Fruit fly (Drosophila melanogaster) whole organism, adult: Measurements from ENCODE around the gene Taf10b.

Experiments
- CG14711 ChIP-seq: fragments of 200-800 bp; sonication (Bioruptor generic); optimal IDR thresholded peaks from 2 replicates; lab custom pipeline; 2018; ENCODE audit warnings: missing biosample characterization, mild to moderate bottlenecking, missing genetic modification characterization, moderate library complexity
- CG1620 ChIP-seq: fragments of 200-800 bp; sonication (Bioruptor generic); optimal IDR thresholded peaks from 2 replicates; lab custom pipeline; 2016; ENCODE audit warnings: missing biosample characterization, missing genetic modification characterization
- CG33017 ChIP-seq: fragments of 200-800 bp; sonication (Bioruptor generic); optimal IDR thresholded peaks from 2 replicates; lab custom pipeline; 2018; ENCODE audit warnings: missing biosample characterization, mild to moderate bottlenecking, missing genetic modification characterization, moderate library complexity
- CG5204 ChIP-seq: fragments of 200-800 bp; sonication (Bioruptor generic); optimal IDR thresholded peaks from 2 replicates; lab custom pipeline; 2016; ENCODE audit warnings: missing biosample characterization, missing genetic modification characterization
- CG7045 ChIP-seq: fragments of 200-800 bp; sonication (Bioruptor generic); optimal IDR thresholded peaks from 2 replicates; lab custom pipeline; 2017; ENCODE audit warnings: missing biosample characterization, mild to moderate bottlenecking, missing genetic modification characterization
- CG7101 ChIP-seq: fragments of 200-800 bp; sonication (Bioruptor generic); optimal IDR thresholded peaks from 2 replicates; lab custom pipeline; 2018; ENCODE audit warnings: missing biosample characterization, mild to moderate bottlenecking, missing genetic modification characterization, moderate library complexity
- Clk ChIP-seq: fragments of 200-800 bp; sonication (Bioruptor generic); optimal IDR thresholded peaks from 2 replicates; lab custom pipeline; 2017; ENCODE audit warnings: missing biosample characterization, missing genetic modification characterization
- Hr96 ChIP-seq: fragments of 200-800 bp; sonication (Bioruptor generic); optimal IDR thresholded peaks from 2 replicates; lab custom pipeline; 2016; ENCODE audit warnings: missing biosample characterization, missing genetic modification characterization
- Mnt ChIP-seq: fragments of 200-800 bp; sonication (Bioruptor generic); optimal IDR thresholded peaks from 2 replicates; lab custom pipeline; 2016; ENCODE audit warnings: missing biosample characterization, mild to moderate bottlenecking, missing genetic modification characterization
- cic ChIP-seq: fragments of 200-800 bp; sonication (Bioruptor generic); optimal IDR thresholded peaks from 2 replicates; lab custom pipeline; 2017; ENCODE audit warnings: missing biosample characterization, mild to moderate bottlenecking, missing genetic modification characterization, moderate library complexity
- kay ChIP-seq: fragments of 200-800 bp; sonication (Bioruptor generic); peaks from one replicate; lab custom pipeline; 2016; ENCODE audit warnings: missing biosample characterization, missing genetic modification characterization, borderline replicate concordance
- ovo ChIP-seq: fragments of 200-800 bp; sonication (Bioruptor generic); optimal IDR thresholded peaks from 2 replicates; lab custom pipeline; 2016; ENCODE audit warnings: missing biosample characterization, missing genetic modification characterization
- pad ChIP-seq: fragments of 200-800 bp; sonication (Bioruptor generic); optimal IDR thresholded peaks from 3 replicates; lab custom pipeline; 2017; ENCODE audit warnings: missing biosample characterization, missing genetic modification characterization, mild to moderate bottlenecking, moderate library complexity, missing genetic modification reagents
- tj ChIP-seq: fragments of 200-800 bp; sonication (Bioruptor generic); optimal IDR thresholded peaks from 3 replicates; lab custom pipeline; 2017; ENCODE audit warnings: missing biosample characterization, mild to moderate bottlenecking, missing genetic modification characterization, moderate library complexity

DNA sequence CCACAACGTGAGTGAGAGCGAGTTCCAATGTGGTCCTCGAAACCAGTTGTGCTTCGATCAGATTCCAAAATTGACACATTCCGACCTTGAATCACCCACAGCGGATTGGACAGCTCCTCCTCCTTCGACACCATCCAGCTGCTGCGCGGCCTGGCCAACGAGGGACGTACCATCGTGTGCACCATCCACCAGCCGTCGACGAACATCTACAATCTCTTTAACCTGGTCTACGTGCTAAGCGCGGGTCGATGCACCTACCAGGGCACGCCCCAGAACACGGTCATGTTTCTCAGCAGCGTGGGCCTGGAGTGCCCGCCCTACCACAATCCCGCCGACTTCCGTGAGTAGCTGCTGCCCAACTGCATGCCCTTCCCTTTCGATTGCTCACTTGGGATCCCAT lies 30.1 kb downstream of the Taf10b start:
- TF ChIP-seq tj = no peak
- TF ChIP-seq CG7045 (GFP tag; lab: Kevin White, UChicago) = no peak
- no peak for TF ChIP-seq pad (GFP tag; lab: Kevin White, UChicago)
- TF ChIP-seq Mnt (GFP tag; lab: Kevin White, UChicago) = no peak
- TF ChIP-seq CG5204 = no peak
- no peak for TF ChIP-seq Clk (GFP tag; lab: Kevin White, UChicago)
- no peak for TF ChIP-seq kay
- no peak for TF ChIP-seq CG7101 (tag; lab: Kevin White, UChicago)
- TF ChIP-seq CG1620 = no peak
- TF ChIP-seq CG33017 (tag; lab: Kevin White, UChicago) = no peak
- no peak for TF ChIP-seq Hr96 (GFP tag; lab: Kevin White, UChicago)
- TF ChIP-seq CG14711 (tag; lab: Kevin White, UChicago) = no peak
- TF ChIP-seq ovo = no peak
- no peak for TF ChIP-seq cic (GFP tag; lab: Kevin White, UChicago)
